Fruit fly (Drosophila melanogaster) ovary, adult (tissue): ENCODE data around the gene pira.

Experiments used
- CG17801 ChIP-seq: fragments of 200-800 bp; optimal IDR thresholded peaks from 2 replicates; lab custom pipeline; 2019; ENCODE audit warnings: missing biosample characterization, mild to moderate bottlenecking, missing genetic modification characterization, moderate library complexity; ENCODE audit not compliant: partially characterized antibody

pira gene

DNA sequence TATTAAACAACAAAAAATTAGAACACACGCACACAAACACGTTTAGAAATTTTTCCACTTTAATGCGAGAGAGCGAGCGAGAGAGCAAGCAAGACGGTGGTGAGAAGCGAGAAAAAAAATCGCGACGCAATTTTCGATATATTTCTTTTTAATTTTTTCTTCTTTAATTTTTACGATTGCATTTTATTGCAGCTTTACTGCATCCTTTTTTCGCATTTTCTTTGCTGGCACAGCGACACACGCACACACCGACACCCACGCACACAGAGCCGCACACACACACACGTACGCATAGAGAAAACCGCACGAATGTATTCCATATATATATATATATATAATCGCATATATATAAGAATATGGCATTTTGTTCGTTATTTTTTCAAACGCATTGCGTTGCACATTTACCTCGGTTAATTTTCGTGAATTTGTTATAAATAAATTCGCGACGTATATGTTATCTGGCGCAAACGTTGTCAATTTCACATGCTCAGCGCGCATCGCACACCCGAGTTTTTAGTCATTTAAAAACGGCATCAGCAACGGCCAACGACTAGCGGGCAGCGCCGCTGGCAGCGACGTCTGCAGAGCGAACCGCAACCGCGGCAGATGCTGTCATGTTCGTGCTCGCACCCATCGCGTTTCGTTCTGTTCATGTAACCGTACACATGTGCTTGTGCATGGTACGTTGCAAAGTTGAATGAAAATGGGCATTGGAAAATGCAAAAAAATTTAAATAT lies 21.3 kb downstream of the pira start, which contains the start of gene Smr:
TSS of gene Smr (minus strand) at position 705 of the 737 bp plus-strand sequence.
- TF ChIP-seq CG17801 = peak; percentile 55

- TF ChIP-seq CG17801 = no peak
Observed at dm6 chrX:12740441-12740840, 23.0 kb downstream of the pira start.

DNA sequence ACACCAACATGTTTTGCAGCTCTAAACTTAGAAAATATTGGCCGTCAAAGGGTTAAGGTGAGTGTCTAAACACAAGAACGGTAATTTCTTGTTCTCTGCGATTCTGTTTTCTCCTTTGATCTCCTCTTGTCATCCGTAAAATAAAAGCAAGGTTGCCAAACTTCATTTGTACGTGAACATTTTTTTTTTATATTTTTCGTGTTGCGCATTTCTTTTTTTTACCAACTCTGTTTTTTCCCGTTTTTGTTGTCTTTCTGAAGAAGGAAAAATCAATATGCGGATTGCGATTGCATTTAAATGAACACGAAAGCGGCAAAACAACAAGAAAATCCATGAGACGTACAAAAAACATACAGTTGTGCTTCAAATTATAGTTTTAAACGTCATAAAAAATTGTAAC lies 23.6 kb downstream of the pira start:
- TF ChIP-seq CG17801 = no peak

dm6 chrX:12739047-12739446 lies 24.4 kb downstream of the pira start:
- peak; percentile 39 for TF ChIP-seq CG17801

DNA sequence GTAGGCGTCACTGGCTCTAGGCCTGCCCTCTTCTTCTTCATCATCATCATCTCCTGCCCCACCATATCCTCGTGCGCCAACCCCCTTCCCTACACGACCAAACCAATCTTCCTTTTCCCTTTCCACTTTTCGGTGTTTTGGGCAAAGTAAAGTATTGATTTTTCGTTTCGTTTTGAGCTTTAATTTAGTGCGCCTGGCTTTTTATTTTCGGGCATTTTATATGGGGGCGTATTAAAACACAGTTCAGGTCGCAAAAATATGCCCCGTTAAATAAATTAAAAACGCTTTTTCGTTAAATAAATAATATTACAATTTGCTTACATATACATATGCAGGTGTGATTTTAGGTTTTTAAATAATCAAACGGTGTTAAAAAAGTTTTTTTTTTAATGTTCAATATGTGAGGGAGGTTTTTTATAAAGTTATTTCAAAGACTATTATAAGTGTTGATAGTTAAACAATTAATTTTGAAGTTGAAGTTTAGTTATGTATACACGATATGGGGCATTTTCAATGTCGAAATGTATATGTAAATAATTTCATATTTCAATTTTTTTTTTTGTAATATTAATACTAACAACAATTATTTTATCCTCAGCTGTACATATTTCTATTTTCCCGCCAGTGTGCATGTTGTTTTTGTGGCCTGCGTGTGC lies 25.5 kb downstream of the pira start:
- peak; percentile 61 for TF ChIP-seq CG17801

dm6 chrX:12737057-12737734 lies 26.2 kb downstream of the pira start:
- TF ChIP-seq CG17801 = peak; percentile 80

dm6 chrX:12735478-12736428 lies 27.7 kb downstream of the pira start:
- TF ChIP-seq CG17801 = peak; percentile 81

DNA sequence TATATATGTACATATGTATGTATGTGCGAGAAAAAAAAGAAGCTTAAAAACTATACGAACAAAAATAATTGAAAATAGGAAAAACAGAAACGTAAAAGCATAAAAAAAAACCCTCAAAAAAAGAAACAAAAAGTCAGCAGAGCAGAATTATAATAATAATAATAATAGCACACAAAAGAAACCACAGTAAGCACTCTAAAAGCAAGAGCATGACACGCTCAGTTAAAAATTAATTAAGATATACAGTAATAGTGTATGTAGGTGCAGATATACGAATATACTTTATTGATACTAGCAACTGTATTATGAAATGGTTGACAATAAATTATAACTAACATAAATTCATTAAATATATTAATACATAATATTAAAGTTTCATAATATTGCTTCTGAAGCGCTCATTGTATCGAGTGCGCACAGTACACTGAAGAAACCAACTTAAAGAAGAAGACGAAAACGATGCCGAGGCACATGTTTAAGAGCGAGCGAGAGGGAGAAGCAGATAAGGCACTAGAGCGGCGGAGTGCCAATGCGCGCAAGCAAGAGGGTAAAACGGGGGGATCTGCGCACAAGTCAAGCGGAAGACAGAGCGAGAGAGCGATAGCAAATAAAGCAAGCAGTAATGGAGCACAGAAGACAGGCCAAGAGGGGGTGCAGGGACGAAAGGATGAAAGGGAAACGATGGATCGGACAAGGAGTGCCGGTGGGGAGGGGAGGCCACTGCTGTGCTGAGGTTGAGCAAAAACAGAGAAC lies 28.5 kb downstream of the pira start:
- TF ChIP-seq CG17801 = peak; percentile 93

- no peak for TF ChIP-seq CG17801
Observed at dm6 chrX:12734354-12734709, 29.1 kb downstream of the pira start.

- TF ChIP-seq CG17801 = no peak
Observed at dm6 chrX:12733770-12734189, 29.6 kb downstream of the pira start.

DNA sequence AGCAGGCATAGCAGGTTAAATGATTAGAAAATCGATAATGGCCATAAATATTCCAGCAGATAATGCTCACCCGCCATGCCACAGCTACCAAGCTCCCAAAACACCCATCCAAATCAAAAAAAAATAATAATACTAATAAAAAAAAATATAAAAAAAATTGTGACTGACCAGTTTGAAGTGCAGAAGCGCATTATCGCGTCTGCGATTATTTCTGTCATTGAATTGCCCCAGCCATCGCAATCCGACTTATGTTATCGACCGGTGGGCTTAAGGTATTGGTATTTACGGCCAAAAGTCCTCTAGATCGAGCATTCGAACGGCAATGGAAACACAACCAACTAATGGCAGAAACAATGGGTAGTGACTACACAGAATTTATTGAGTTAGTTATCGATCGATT lies 30.9 kb downstream of the pira start:
- no peak for TF ChIP-seq CG17801

DNA sequence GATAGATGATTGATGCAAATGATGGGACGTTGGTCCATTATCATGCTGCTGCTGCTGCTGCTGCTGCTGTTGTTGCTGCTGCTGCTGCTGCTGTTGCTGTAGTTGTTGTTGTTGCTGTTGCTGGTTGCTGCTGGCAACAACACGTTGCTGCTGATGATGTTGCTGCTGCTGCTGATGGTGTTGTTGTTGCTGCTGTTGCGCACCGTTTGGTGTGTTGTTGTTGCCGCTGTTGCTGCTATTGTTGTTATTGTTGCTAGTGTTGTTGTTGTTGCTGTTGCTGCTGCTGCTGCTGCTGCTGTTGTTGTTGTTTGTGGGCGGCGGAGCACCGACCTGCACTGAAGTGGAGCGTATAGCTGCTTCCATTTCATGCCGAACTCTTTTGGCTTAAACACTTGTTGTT lies 32.3 kb downstream of the pira start:
- TF ChIP-seq CG17801 = no peak

DNA sequence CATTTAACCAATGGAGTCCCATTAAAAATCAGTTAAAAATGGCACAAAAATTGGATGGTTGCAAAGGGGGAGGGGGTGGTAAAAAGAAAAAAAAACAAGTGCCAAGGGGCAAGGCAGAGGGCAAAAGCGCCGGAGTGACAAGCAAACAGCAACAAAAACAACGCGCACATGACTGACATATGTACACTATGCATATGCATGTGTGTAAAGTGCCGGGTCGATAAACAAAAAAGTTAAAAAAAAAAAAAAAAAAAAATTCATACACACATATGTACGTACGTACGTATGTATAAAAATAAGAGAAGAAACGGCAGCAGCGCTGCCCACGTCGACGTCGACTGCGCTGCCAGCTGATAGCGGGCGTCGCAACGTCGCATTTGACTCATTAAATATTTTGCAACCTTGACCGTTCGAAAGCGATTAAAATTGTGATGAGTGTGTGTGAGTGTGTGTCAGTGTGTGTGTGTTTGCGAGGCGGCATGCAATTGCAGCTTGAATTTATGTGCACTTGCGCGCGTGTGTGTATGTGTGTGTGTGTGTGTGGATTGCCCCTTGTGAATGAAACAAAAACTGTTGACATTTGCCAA lies 35.7 kb downstream of the pira start:
- TF ChIP-seq CG17801 = peak; percentile 48

dm6 chrX:12725187-12725919 lies 38.1 kb downstream of the pira start:
- TF ChIP-seq CG17801 = peak; percentile 92
